Worm (Caenorhabditis elegans) whole organism, early embryonic: ENCODE results near the gene srh-23.

ENCODE experiments used
- B0310.2 ChIP-seq: sonication (generic microtip); optimal IDR thresholded peaks from 2 replicates; lab custom pipeline; 2016; ENCODE audit warnings: mild to moderate bottlenecking, missing genetic modification characterization, missing compliant biosample characterization
- F13C5.2 ChIP-seq: sonication (generic microtip); optimal IDR thresholded peaks from 2 replicates; lab custom pipeline; 2017; ENCODE audit warnings: mild to moderate bottlenecking, missing genetic modification characterization, inconsistent platforms, missing compliant biosample characterization
- aly-1 ChIP-seq: sonication (generic microtip); optimal IDR thresholded peaks from 2 replicates; lab custom pipeline; 2016; ENCODE audit warnings: missing genetic modification characterization, missing compliant biosample characterization
- ama-1 ChIP-seq: fragments of 150-350 bp; optimal IDR thresholded peaks from 2 replicates; lab custom pipeline; 2014
- ceh-13 ChIP-seq: fragments of 200-800 bp; sonication (Bioruptor generic); optimal IDR thresholded peaks from 2 replicates; lab custom pipeline; 2018; ENCODE audit warnings: mild to moderate bottlenecking, missing genetic modification characterization, missing compliant biosample characterization
- ceh-36 ChIP-seq: sonication (generic microtip); optimal IDR thresholded peaks from 2 replicates; lab custom pipeline; 2016; ENCODE audit warnings: missing genetic modification characterization, inconsistent platforms, missing compliant biosample characterization
- ets-7 ChIP-seq: sonication (generic microtip); optimal IDR thresholded peaks from 2 replicates; lab custom pipeline; 2016; ENCODE audit warnings: missing genotype, missing genetic modification characterization, missing compliant biosample characterization
- flt-1 ChIP-seq: fragments of 200-800 bp; sonication (Bioruptor generic); IDR thresholded peaks from 2 replicates; pipeline ENCODE4 v1.3.6; 2022; ENCODE audit warnings: missing genetic modification characterization, missing compliant biosample characterization
- hmbx-1 ChIP-seq: sonication (generic microtip); optimal IDR thresholded peaks from 2 replicates; lab custom pipeline; 2016; ENCODE audit warnings: mild to moderate bottlenecking, missing genetic modification characterization, missing compliant biosample characterization
- hmg-4 ChIP-seq: fragments of 200-800 bp; sonication (Bioruptor generic); optimal IDR thresholded peaks from 2 replicates; lab custom pipeline; 2018; ENCODE audit warnings: mild to moderate bottlenecking, missing genetic modification characterization, missing compliant biosample characterization
- hnd-1 ChIP-seq: sonication (generic microtip); optimal IDR thresholded peaks from 2 replicates; lab custom pipeline; 2016; ENCODE audit warnings: missing genetic modification characterization, missing compliant biosample characterization
- pes-1 ChIP-seq: fragments of 200-800 bp; sonication (Bioruptor generic); IDR thresholded peaks from 2 replicates; pipeline ENCODE4 v1.3.6; 2022; ENCODE audit warnings: missing genetic modification reagents, missing genetic modification characterization, missing compliant biosample characterization
- scrt-1 ChIP-seq: fragments of 200-800 bp; sonication (Bioruptor generic); IDR thresholded peaks from 2 replicates; pipeline ENCODE4 v1.3.6; 2022; ENCODE audit warnings: missing genetic modification characterization, missing compliant biosample characterization
- sea-1 ChIP-seq: fragments of 200-800 bp; sonication (Bioruptor generic); conservative IDR thresholded peaks from 2 replicates; pipeline ENCODE4 v1.3.6; 2022; ENCODE audit warnings: missing genetic modification characterization, missing compliant biosample characterization
- tbx-11 ChIP-seq: fragments of 200-800 bp; sonication (Bioruptor generic); IDR thresholded peaks from 2 replicates; pipeline ENCODE4 v1.3.6; 2022; ENCODE audit warnings: missing genetic modification characterization, missing compliant biosample characterization
- tbx-37 ChIP-seq: fragments of 200-800 bp; sonication (Bioruptor generic); conservative IDR thresholded peaks from 2 replicates; pipeline ENCODE4 v1.3.6; 2022; ENCODE audit warnings: missing genetic modification reagents, missing genetic modification characterization, missing compliant biosample characterization
- tra-4 ChIP-seq: sonication (generic microtip); optimal IDR thresholded peaks from 2 replicates; lab custom pipeline; 2017; ENCODE audit warnings: missing genetic modification characterization, missing compliant biosample characterization

The srh-23 gene

ce11 chrV:4918664-4919257, 2.1 kb upstream of the srh-23 start, which contains the start of gene C02E7.6:
C02E7.6 (plus strand) TSS chrV:4919207.
- TF ChIP-seq ets-7 = no peak
- TF ChIP-seq hnd-1 (tag; lab: Kevin White, UChicago) = no peak
- no peak for TF ChIP-seq scrt-1 (GFP tag; lab: Robert Waterston, UW)
- no peak for TF ChIP-seq tbx-37 (GFP tag; lab: Robert Waterston, UW)
- no peak for TF ChIP-seq flt-1 (GFP tag; lab: Robert Waterston, UW)
- TF ChIP-seq hmg-4 (GFP tag; lab: Kevin White, UChicago) = no peak
- TF ChIP-seq ceh-13 (GFP tag; lab: Kevin White, UChicago) = no peak

ce11 chrV:4922024-4922423, 1.1 kb downstream of the srh-23 start, which contains the start of gene srh-22:
srh-22 (plus strand) TSS chrV:4922324.
- TF ChIP-seq ama-1 = no peak
- TF ChIP-seq ceh-13 (GFP tag; lab: Kevin White, UChicago) = no peak
- TF ChIP-seq pes-1 (GFP tag; lab: Robert Waterston, UW) = no peak
- TF ChIP-seq ceh-36 (tag; lab: Kevin White, UChicago) = no peak
- no peak for TF ChIP-seq ets-7
- no peak for TF ChIP-seq F13C5.2 (tag; lab: Kevin White, UChicago)
- TF ChIP-seq aly-1 (tag; lab: Kevin White, UChicago) = no peak
- no peak for TF ChIP-seq sea-1 (GFP tag; lab: Robert Waterston, UW)
- no peak for TF ChIP-seq tbx-37 (GFP tag; lab: Robert Waterston, UW)
- TF ChIP-seq tbx-11 = no peak
- no peak for TF ChIP-seq hmbx-1 (tag; lab: Kevin White, UChicago)
- no peak for TF ChIP-seq flt-1 (GFP tag; lab: Robert Waterston, UW)
- TF ChIP-seq hmg-4 (GFP tag; lab: Kevin White, UChicago) = no peak
- TF ChIP-seq B0310.2 (tag; lab: Kevin White, UChicago) = no peak
- TF ChIP-seq hnd-1 (tag; lab: Kevin White, UChicago) = no peak
- TF ChIP-seq tra-4 (tag; lab: Kevin White, UChicago) = no peak

- TF ChIP-seq ceh-13 (GFP tag; lab: Kevin White, UChicago) = no peak
- TF ChIP-seq ets-7 = no peak
- TF ChIP-seq hmg-4 (GFP tag; lab: Kevin White, UChicago) = no peak
- no peak for TF ChIP-seq scrt-1 (GFP tag; lab: Robert Waterston, UW)
Measured at ce11 chrV:4924618-4925017, 3.7 kb downstream of the srh-23 start, which contains the start of gene srh-20. srh-20 (plus strand) TSS chrV:4924918.

- TF ChIP-seq pes-1 (GFP tag; lab: Robert Waterston, UW) (no peak), tbx-37 (GFP tag; lab: Robert Waterston, UW) (no peak), sea-1 (GFP tag; lab: Robert Waterston, UW) (no peak), tra-4 (tag; lab: Kevin White, UChicago) (no peak), ama-1 (no peak), hmg-4 (GFP tag; lab: Kevin White, UChicago) (no peak), ceh-36 (tag; lab: Kevin White, UChicago) (no peak), flt-1 (GFP tag; lab: Robert Waterston, UW) (no peak), ets-7 (no peak), B0310.2 (tag; lab: Kevin White, UChicago) (no peak), scrt-1 (GFP tag; lab: Robert Waterston, UW) (no peak), F13C5.2 (tag; lab: Kevin White, UChicago) (no peak), tbx-11 (no peak), aly-1 (tag; lab: Kevin White, UChicago) (no peak), hnd-1 (tag; lab: Kevin White, UChicago) (no peak), ceh-13 (GFP tag; lab: Kevin White, UChicago) (no peak), hmbx-1 (tag; lab: Kevin White, UChicago) (no peak)
Measured at ce11 chrV:4926371-4926770, 5.5 kb downstream of the srh-23 start, which contains the start of gene srh-21. srh-21 (plus strand) TSS chrV:4926671.

- TF ChIP-seq hnd-1 (tag; lab: Kevin White, UChicago) = no peak
Measured at ce11 chrV:4929842-4930241, 8.9 kb downstream of the srh-23 start, which contains the start of gene str-205. str-205 (minus strand) TSS chrV:4929942.

- TF ChIP-seq F13C5.2 (tag; lab: Kevin White, UChicago) (no peak), hnd-1 (tag; lab: Kevin White, UChicago) (no peak), aly-1 (tag; lab: Kevin White, UChicago) (no peak), flt-1 (GFP tag; lab: Robert Waterston, UW) (no peak), ets-7 (no peak), ama-1 (no peak), sea-1 (GFP tag; lab: Robert Waterston, UW) (no peak), tra-4 (tag; lab: Kevin White, UChicago) (no peak)
Measured at ce11 chrV:4932814-4933213, 11.9 kb downstream of the srh-23 start, which contains the start of gene C02E7.10. C02E7.10 (minus strand) TSS chrV:4933045.

ce11 chrV:4933268-4933667, 12.4 kb downstream of the srh-23 start:
- TF ChIP-seq hnd-1 (tag; lab: Kevin White, UChicago) (no peak), hmbx-1 (tag; lab: Kevin White, UChicago) (no peak), tbx-37 (GFP tag; lab: Robert Waterston, UW) (no peak), ceh-13 (GFP tag; lab: Kevin White, UChicago) (no peak), ceh-36 (tag; lab: Kevin White, UChicago) (no peak), tra-4 (tag; lab: Kevin White, UChicago) (no peak), tbx-11 (no peak), hmg-4 (GFP tag; lab: Kevin White, UChicago) (no peak), sea-1 (GFP tag; lab: Robert Waterston, UW) (no peak), ets-7 (no peak), scrt-1 (GFP tag; lab: Robert Waterston, UW) (no peak), flt-1 (GFP tag; lab: Robert Waterston, UW) (no peak), ama-1 (no peak), aly-1 (tag; lab: Kevin White, UChicago) (no peak)
